Worm (Caenorhabditis elegans) whole organism, L4/young adult: Measurements from ENCODE around the gene dmd-10.

Source experiments
- W03F9.2 ChIP-seq: fragments of 150-350 bp; optimal IDR thresholded peaks from 2 replicates; lab custom pipeline; 2014; ENCODE audit warnings: missing biosample characterization, missing genetic modification characterization
- dao-5 ChIP-seq: sonication (generic microtip); optimal IDR thresholded peaks from 2 replicates; lab custom pipeline; 2016; ENCODE audit warnings: missing genotype, missing genetic modification characterization, moderate library complexity, missing compliant biosample characterization
- him-1 ChIP-seq: sonication (generic microtip); optimal IDR thresholded peaks from 2 replicates; lab custom pipeline; 2016; ENCODE audit warnings: missing genotype, missing genetic modification reagents, missing genetic modification characterization, missing compliant biosample characterization

Gene dmd-10

ce11 chrV:13258909-13259361 is 22.5 kb upstream of the dmd-10 start, which contains the start of gene C34D1.4:
TSS of gene C34D1.4 (minus strand) at chrV:13259311.
- TF ChIP-seq him-1 (tag; lab: Kevin White, UChicago) (no peak), W03F9.2 (tag; lab: Kevin White, UChicago) (no peak), dao-5 (no peak)

- TF ChIP-seq W03F9.2 (tag; lab: Kevin White, UChicago) (no peak), dao-5 (no peak), him-1 (tag; lab: Kevin White, UChicago) (no peak)
Observed at ce11 chrV:13252862-13253261, 16.5 kb upstream of the dmd-10 start.

ce11 chrV:13249436-13249835 is 13.0 kb upstream of the dmd-10 start, which contains the start of gene odr-3:
TSS of gene odr-3 (minus strand) at chrV:13249536.
- no peak for TF ChIP-seq W03F9.2 (tag; lab: Kevin White, UChicago)

ce11 chrV:13243205-13243604 is 6.8 kb upstream of the dmd-10 start:
- no peak for TF ChIP-seq W03F9.2 (tag; lab: Kevin White, UChicago)

- TF ChIP-seq W03F9.2 (tag; lab: Kevin White, UChicago) = no peak
- no peak for TF ChIP-seq dao-5
- TF ChIP-seq him-1 (tag; lab: Kevin White, UChicago) = no peak
Observed at ce11 chrV:13235313-13235712, 1.1 kb downstream of the dmd-10 start.

DNA sequence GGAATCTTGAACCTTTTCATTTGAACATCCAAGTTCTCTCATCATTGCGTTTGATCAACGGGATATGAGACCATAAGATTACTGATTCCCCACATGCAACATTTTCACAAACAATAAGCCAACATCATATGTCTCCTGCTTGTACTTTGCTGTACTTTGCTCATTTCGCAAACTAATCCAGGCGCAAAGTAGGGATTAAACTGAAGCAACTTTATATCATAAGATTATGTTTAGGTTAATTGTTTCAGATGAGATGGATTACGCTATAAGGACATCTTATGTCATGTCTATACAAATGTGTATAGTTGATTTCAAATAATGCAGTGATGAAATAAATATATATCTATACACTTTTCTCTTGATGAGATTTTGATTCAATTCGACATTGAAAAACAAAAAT is 6.9 kb downstream of the dmd-10 start:
- TF ChIP-seq him-1 (tag; lab: Kevin White, UChicago) (no peak), W03F9.2 (tag; lab: Kevin White, UChicago) (no peak)

DNA sequence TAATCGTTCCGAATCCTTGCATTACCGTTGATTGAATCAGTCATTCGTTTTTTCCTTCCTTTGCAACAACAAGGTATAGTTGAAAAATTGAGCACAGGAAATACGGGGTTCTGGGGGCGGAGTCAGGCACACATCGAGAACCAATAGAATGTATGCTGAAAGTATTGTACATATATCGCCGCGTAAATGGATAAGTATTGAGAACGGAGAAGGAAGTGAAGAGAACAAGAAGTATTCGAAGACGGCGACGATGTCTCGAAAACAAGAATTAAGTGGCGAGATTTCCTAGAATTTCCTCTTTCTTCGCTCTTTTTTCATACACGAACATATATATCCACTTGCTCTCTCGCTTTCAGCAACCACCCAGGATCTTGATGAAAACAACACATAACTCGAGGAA is 15.3 kb downstream of the dmd-10 start:
- TF ChIP-seq him-1 (tag; lab: Kevin White, UChicago) (no peak), W03F9.2 (tag; lab: Kevin White, UChicago) (no peak), dao-5 (no peak)

- TF ChIP-seq W03F9.2 (tag; lab: Kevin White, UChicago) = no peak
Observed at ce11 chrV:13212584-13212983, 23.8 kb downstream of the dmd-10 start.

DNA sequence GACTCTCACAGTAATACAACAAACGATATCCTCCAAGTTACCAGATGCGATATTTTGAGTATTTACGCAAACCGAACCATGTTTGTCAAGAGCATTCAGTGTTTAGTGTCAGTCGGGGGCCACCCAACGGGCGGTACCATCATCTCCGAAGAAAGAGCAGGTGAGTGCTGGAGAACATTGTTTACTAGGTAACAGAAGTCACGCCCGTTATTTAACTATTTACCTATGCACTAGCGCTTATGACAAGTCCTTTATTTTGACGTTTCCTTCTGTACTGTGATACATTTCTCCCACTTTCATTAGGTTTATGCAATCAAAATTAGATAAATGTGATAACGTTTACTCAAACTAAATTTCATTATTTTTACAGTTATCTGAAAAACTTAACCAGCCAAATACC is 26.8 kb downstream of the dmd-10 start, which contains the start of gene F57B1.6:
F57B1.6 (plus strand) TSS at position 79 of the 400 bp plus-strand sequence.
- TF ChIP-seq W03F9.2 (tag; lab: Kevin White, UChicago) (no peak), him-1 (tag; lab: Kevin White, UChicago) (no peak), dao-5 (no peak)

- TF ChIP-seq dao-5 (no peak), W03F9.2 (tag; lab: Kevin White, UChicago) (no peak), him-1 (tag; lab: Kevin White, UChicago) (no peak)
Observed at ce11 chrV:13207426-13207825, 29.0 kb downstream of the dmd-10 start, which contains the start of gene F57B1.5. TSS of gene F57B1.5 (plus strand) at chrV:13207726.

ce11 chrV:13206514-13206913 is 29.9 kb downstream of the dmd-10 start:
- TF ChIP-seq dao-5 = no peak

ce11 chrV:13202127-13202610 is 34.2 kb downstream of the dmd-10 start, which contains the start of the genes col-159 and col-160:
TSS of gene col-159 (minus strand) at chrV:13202177.
TSS of gene col-160 (minus strand) at chrV:13202189.
- TF ChIP-seq W03F9.2 (tag; lab: Kevin White, UChicago) (no peak), dao-5 (no peak), him-1 (tag; lab: Kevin White, UChicago) (no peak)

DNA sequence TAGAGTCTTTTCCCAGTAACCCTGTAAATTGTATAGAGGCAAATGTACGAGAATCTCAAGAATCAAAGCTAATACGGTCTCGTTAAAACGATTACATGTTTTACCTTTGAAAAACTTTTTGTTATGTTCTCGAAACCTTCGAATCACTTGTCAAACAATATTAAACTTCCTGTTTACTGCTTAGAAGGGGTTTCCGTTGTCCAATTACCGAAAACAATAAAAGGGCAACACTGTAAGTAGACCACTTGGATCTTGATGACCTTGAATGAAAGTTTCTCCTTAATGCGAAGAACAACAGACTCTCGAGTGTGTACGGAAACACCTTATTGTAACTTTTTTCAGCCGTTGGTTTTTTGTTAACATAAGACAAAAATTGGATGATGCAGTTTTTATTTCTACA is 35.8 kb downstream of the dmd-10 start:
- TF ChIP-seq dao-5 (no peak), him-1 (tag; lab: Kevin White, UChicago) (no peak), W03F9.2 (tag; lab: Kevin White, UChicago) (no peak)

DNA sequence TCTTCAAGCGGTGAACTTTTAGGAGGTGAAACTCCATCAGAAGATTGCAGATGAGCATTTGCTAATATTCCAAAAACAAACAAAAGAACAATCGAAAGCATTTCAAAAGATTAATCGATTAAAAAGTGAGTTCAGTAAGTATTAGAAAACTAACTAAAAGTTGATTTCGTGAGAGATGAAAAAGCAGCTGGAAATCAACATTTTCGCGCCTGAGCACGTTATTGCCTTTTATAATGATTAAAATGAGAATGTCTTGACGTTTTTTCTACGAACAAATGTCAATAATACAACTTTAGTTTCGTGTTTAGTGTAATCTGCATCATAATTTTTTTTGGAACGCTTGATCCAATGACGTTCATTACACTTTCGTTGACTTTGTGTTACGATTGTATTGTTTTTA is 38.6 kb downstream of the dmd-10 start, which contains the start of gene F57B1.9:
F57B1.9 (minus strand) TSS at position 101 of the 400 bp plus-strand sequence.
- TF ChIP-seq W03F9.2 (tag; lab: Kevin White, UChicago) (no peak), him-1 (tag; lab: Kevin White, UChicago) (no peak), dao-5 (no peak)

DNA sequence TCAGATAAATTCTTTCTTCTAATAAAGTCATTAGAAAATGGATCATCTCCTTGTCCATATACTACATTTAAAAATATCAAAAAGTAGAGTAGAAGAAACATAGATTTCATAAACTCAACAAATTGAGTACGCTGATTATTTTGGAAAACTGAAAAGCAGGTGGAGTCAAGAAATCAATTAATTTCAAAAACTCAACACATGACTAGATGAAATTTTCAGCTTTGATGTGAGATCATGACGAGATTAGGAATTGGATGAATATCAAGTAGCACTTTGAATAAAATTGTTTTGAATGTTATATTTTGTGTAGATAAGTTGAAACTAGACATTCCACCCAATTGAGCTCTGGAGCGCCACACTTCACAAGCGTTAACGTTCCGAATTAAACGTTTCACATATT is 40.9 kb downstream of the dmd-10 start, which contains the start of gene F57B1.1:
F57B1.1 (minus strand) TSS at position 101 of the 400 bp plus-strand sequence.
- TF ChIP-seq dao-5 (no peak), him-1 (tag; lab: Kevin White, UChicago) (no peak), W03F9.2 (tag; lab: Kevin White, UChicago) (no peak)
